Fruit fly (Drosophila melanogaster): ENCODE results near the gene nmd.

nmd gene

dm6 chr2L:10339212-10339721 lies 35.5 kb upstream of the nmd start, which contains the start of gene SamDC (continued):
- peak; percentile 40 to 60 for TF ChIP-seq Hr51 (GFP tag; optimal IDR thresholded peaks at IDR 0.05)
- peak; percentile 26 for TF ChIP-seq fd96Cb (tag; optimal IDR thresholded peaks at IDR 0.05)
- TF ChIP-seq CG32767 (GFP tag; IDR thresholded peaks at IDR 0.05), result no peak
- peak; percentile 4 for TF ChIP-seq CG17361 (GFP tag; IDR thresholded peaks at IDR 0.05)
- TF ChIP-seq CG11398 (GFP tag; optimal IDR thresholded peaks at IDR 0.05), result no peak
- TF ChIP-seq ham (GFP tag; IDR thresholded peaks at IDR 0.05), result no peak
- TF ChIP-seq Kr (GFP tag; optimal IDR thresholded peaks at IDR 0.05), result no peak
- peak; percentile 78 for TF ChIP-seq stwl (tag; optimal IDR thresholded peaks at IDR 0.05)
- TF ChIP-seq Ssrp (tag; optimal IDR thresholded peaks at IDR 0.05), result peak; percentile 57
- TF ChIP-seq pb (GFP tag; optimal IDR thresholded peaks at IDR 0.05), result peak; percentile 39
- TF ChIP-seq CG10366 (GFP tag; IDR thresholded peaks at IDR 0.05), result no peak; the same call in 1 of the 2 replicates
- TF ChIP-seq CG2202 (tag; optimal IDR thresholded peaks at IDR 0.05), result no peak
- peak; percentile 53 for TF ChIP-seq az2 (GFP tag; optimal IDR thresholded peaks at IDR 0.05)
- TF ChIP-seq CG14014 (GFP tag; IDR thresholded peaks at IDR 0.05), result no peak
- no peak for TF ChIP-seq lov (optimal IDR thresholded peaks at IDR 0.05)
- no peak for TF ChIP-seq lov (GFP tag; IDR thresholded peaks at IDR 0.05)
- TF ChIP-seq vnd (GFP tag; IDR thresholded peaks at IDR 0.05; ENCODE audit: partially characterized antibody), result peak; percentile 59; the same call in 2 of the 3 replicates
- TF ChIP-seq CG7987 (GFP tag; optimal IDR thresholded peaks at IDR 0.05), result peak; percentile 21
- peak; percentile 69 for TF ChIP-seq Rfx (GFP tag; IDR thresholded peaks at IDR 0.05)
- no peak for TF ChIP-seq CG6683 (GFP tag; optimal IDR thresholded peaks at IDR 0.05)
- TF ChIP-seq CG10543 (GFP tag; optimal IDR thresholded peaks at IDR 0.05), result no peak
- TF ChIP-seq CG13894 (tag; optimal IDR thresholded peaks at IDR 0.05), result peak; percentile 66
- TF ChIP-seq rib (GFP tag; IDR thresholded peaks at IDR 0.05), result no peak
- no peak for TF ChIP-seq Tbp (GFP tag; optimal IDR thresholded peaks at IDR 0.05)
- TF ChIP-seq CG8944 (GFP tag; optimal IDR thresholded peaks at IDR 0.05), result peak; percentile 17
- peak; percentile 68 for TF ChIP-seq Doc3 (GFP tag; IDR thresholded peaks at IDR 0.05; ENCODE audit: partially characterized antibody)
- peak; percentile 46 for TF ChIP-seq scrt (GFP tag; optimal IDR thresholded peaks at IDR 0.05)
- peak; percentile 52; the same call in 1 of the 2 replicates for TF ChIP-seq HLH3B (GFP tag; IDR thresholded peaks at IDR 0.05)
- no peak for TF ChIP-seq slou (GFP tag; optimal IDR thresholded peaks at IDR 0.05)
- peak; percentile 37 for TF ChIP-seq Hr3 (GFP tag; optimal IDR thresholded peaks at IDR 0.05)
- TF ChIP-seq CG11695 (GFP tag; IDR thresholded peaks at IDR 0.05), result 0 out of 3 replicates have a peak, but pooled peaks have one; percentile 39
- TF ChIP-seq CG17912 (GFP tag; optimal IDR thresholded peaks at IDR 0.05), result no peak
- TF ChIP-seq Hey (tag; optimal IDR thresholded peaks at IDR 0.05), result no peak
- TF ChIP-seq ara (GFP tag; IDR thresholded peaks at IDR 0.05), result peak; percentile 58; the same call in 1 of the 2 replicates
- peak; percentile 54 for TF ChIP-seq CG7745 (tag; optimal IDR thresholded peaks at IDR 0.05)
- no peak for TF ChIP-seq shn (GFP tag; optimal IDR thresholded peaks at IDR 0.05)
- peak; percentile 98 for TF ChIP-seq ssp (GFP tag; IDR thresholded peaks at IDR 0.05)
- TF ChIP-seq HLH54F (GFP tag; optimal IDR thresholded peaks at IDR 0.05), result peak; percentile 23
- peak; percentile 16 for TF ChIP-seq CG7786 (GFP tag; optimal IDR thresholded peaks at IDR 0.05)
- no peak for TF ChIP-seq CG16779 (GFP tag; IDR thresholded peaks at IDR 0.05)
- TF ChIP-seq repo (GFP tag; optimal IDR thresholded peaks at IDR 0.05), result no peak
- no peak for TF ChIP-seq D (optimal IDR thresholded peaks at IDR 0.05)
- no peak for TF ChIP-seq D (GFP tag; optimal IDR thresholded peaks at IDR 0.05)
- TF ChIP-seq pho (GFP tag; optimal IDR thresholded peaks at IDR 0.05), result peak; percentile 46
- peak; percentile 46 for TF ChIP-seq HLHmδ (GFP tag; optimal IDR thresholded peaks at IDR 0.05)
- TF ChIP-seq CG18476 (GFP tag; optimal IDR thresholded peaks at IDR 0.05), result no peak
- peak; percentile 39 for TF ChIP-seq her (GFP tag; optimal IDR thresholded peaks at IDR 0.05)
- TF ChIP-seq CG9437 (GFP tag; optimal IDR thresholded peaks at IDR 0.05), result peak; percentile 25
- peak; percentile 38 for TF ChIP-seq dmrt11E (tag; optimal IDR thresholded peaks at IDR 0.05)
- TF ChIP-seq Neu2 (GFP tag; optimal IDR thresholded peaks at IDR 0.05; ENCODE audit: borderline replicate concordance), result no peak
- TF ChIP-seq gcm2 (GFP tag; optimal IDR thresholded peaks at IDR 0.05), result no peak
